Worm (Caenorhabditis elegans): Measurements from ENCODE around the gene F23A7.5.
A peak's percentile ranks its signal among the peaks of the same experiment; 100 is the strongest.

Gene F23A7.5

DNA sequence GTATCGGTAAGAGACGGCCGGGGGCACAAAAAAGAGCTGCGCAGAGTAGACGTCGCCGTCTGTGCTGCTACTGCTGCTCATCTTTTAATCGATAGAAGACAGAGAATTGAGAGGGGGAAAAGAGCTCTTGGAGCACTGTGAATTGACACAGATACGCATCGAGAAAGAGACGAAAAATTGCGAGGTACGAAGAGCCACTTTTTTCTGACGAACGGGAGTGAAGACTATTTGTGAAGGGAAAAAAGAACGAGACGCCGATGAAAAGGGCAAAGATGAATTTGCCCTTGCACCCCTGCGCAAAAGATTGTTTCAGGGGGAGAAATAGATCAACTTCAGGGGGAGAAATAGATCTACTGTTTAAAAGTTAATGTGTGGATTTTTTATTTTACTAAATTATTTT, 26.5 kb upstream of the F23A7.5 start:
- TF ChIP-seq ZK546.5 (tag; optimal IDR thresholded peaks at IDR 0.05) (no peak), lin-39 (tag; optimal IDR thresholded peaks at IDR 0.05) (peak; percentile 80), nhr-23 (tag; optimal IDR thresholded peaks at IDR 0.05) (no peak), ceh-16 (tag; optimal IDR thresholded peaks at IDR 0.05) (no peak), elt-1 (tag; optimal IDR thresholded peaks at IDR 0.05) (no peak), elt-2 (tag; optimal IDR thresholded peaks at IDR 0.05) (no peak), ceh-82 (tag; optimal IDR thresholded peaks at IDR 0.05) (peak; percentile 4), unc-62 (GFP tag; optimal IDR thresholded peaks at IDR 0.05) (no peak), nhr-77 (tag; optimal IDR thresholded peaks at IDR 0.05) (no peak), mml-1 (tag; optimal IDR thresholded peaks at IDR 0.05) (no peak), ztf-4 (tag; optimal IDR thresholded peaks at IDR 0.05) (no peak), nhr-11 (tag; optimal IDR thresholded peaks at IDR 0.05) (no peak), nfya-1 (tag; optimal IDR thresholded peaks at IDR 0.05; ENCODE audit: insufficient read depth) (peak; percentile 49), nhr-43 (tag; optimal IDR thresholded peaks at IDR 0.05; ENCODE audit: poor library complexity, severe bottlenecking) (no peak), nhr-12 (tag; optimal IDR thresholded peaks at IDR 0.05) (no peak), pqm-1 (tag; optimal IDR thresholded peaks at IDR 0.05) (no peak), nhr-76 (tag; optimal IDR thresholded peaks at IDR 0.05) (no peak), lin-15B (tag; optimal IDR thresholded peaks at IDR 0.05) (peak; percentile 14), ama-1 (optimal IDR thresholded peaks at IDR 0.05) (no peak), nhr-67 (tag; optimal IDR thresholded peaks at IDR 0.05) (no peak), elt-3 (tag; optimal IDR thresholded peaks at IDR 0.05) (no peak), R02D3.7 (tag; optimal IDR thresholded peaks at IDR 0.05) (no peak), jun-1 (tag; optimal IDR thresholded peaks at IDR 0.05) (no peak), sea-2 (GFP tag; optimal IDR thresholded peaks at IDR 0.05) (no peak), nhr-237 (tag; optimal IDR thresholded peaks at IDR 0.05) (no peak), mdl-1 (tag; optimal IDR thresholded peaks at IDR 0.05) (no peak), nhr-28 (tag; optimal IDR thresholded peaks at IDR 0.05) (no peak), egl-27 (tag; optimal IDR thresholded peaks at IDR 0.05) (no peak), snpc-4 (tag; optimal IDR thresholded peaks at IDR 0.05) (peak; percentile 44), unc-39 (tag; optimal IDR thresholded peaks at IDR 0.05) (no peak), eor-1 (tag; optimal IDR thresholded peaks at IDR 0.05) (no peak), fkh-10 (GFP tag; optimal IDR thresholded peaks at IDR 0.05) (peak; percentile 53), hmg-11 (tag; optimal IDR thresholded peaks at IDR 0.05) (peak; percentile 30), fkh-2 (tag; optimal IDR thresholded peaks at IDR 0.05) (no peak), pha-4 (tag; optimal IDR thresholded peaks at IDR 0.05) (peak; percentile 11), ceh-9 (tag; optimal IDR thresholded peaks at IDR 0.05) (no peak), fos-1 (tag; optimal IDR thresholded peaks at IDR 0.05) (no peak), egl-5 (tag; optimal IDR thresholded peaks at IDR 0.05) (peak; percentile 38), ztf-11 (tag; optimal IDR thresholded peaks at IDR 0.05) (no peak), skn-1 (tag; optimal IDR thresholded peaks at IDR 0.05) (peak; percentile 31), lsy-12 (tag; optimal IDR thresholded peaks at IDR 0.05) (no peak), nhr-25 (tag; optimal IDR thresholded peaks at IDR 0.05) (no peak), zag-1 (tag; optimal IDR thresholded peaks at IDR 0.05) (no peak), daf-12 (tag; optimal IDR thresholded peaks at IDR 0.05) (no peak), aly-2 (tag; optimal IDR thresholded peaks at IDR 0.05) (no peak), ceh-28 (tag; optimal IDR thresholded peaks at IDR 0.05) (peak; percentile 72), tbx-2 (tag; optimal IDR thresholded peaks at IDR 0.05) (peak; percentile 80)

DNA sequence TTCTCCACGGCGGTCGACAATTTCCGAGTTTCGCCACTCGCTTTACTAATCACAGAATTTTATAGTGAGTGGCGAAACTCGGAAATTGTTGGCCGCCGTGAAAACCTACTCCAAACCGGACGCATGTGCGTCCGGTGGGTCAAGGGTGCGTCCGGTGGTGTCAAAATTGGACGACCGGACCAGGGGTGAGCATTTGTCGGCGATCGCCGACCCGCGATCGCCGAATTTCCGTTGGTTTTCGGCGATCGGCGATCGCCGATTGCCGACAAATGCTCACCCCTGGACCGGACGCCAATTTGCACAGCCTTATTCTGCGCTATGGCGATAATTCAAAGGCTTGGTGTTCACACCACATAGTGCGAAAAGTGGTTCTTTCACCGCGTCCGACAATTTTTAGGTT, 24.4 kb upstream of the F23A7.5 start:
- TF ChIP-seq nhr-43 (tag; optimal IDR thresholded peaks at IDR 0.05; ENCODE audit: poor library complexity, severe bottlenecking) (no peak), elt-2 (tag; optimal IDR thresholded peaks at IDR 0.05) (no peak), egl-5 (tag; optimal IDR thresholded peaks at IDR 0.05) (no peak), eor-1 (tag; optimal IDR thresholded peaks at IDR 0.05) (no peak), unc-39 (tag; optimal IDR thresholded peaks at IDR 0.05) (no peak), nhr-77 (tag; optimal IDR thresholded peaks at IDR 0.05) (no peak), zag-1 (tag; optimal IDR thresholded peaks at IDR 0.05) (no peak), ceh-16 (tag; optimal IDR thresholded peaks at IDR 0.05) (no peak), lin-15B (tag; optimal IDR thresholded peaks at IDR 0.05) (no peak), nhr-25 (tag; optimal IDR thresholded peaks at IDR 0.05) (no peak), nfya-1 (tag; optimal IDR thresholded peaks at IDR 0.05; ENCODE audit: insufficient read depth) (no peak), ztf-11 (tag; optimal IDR thresholded peaks at IDR 0.05) (no peak), ama-1 (optimal IDR thresholded peaks at IDR 0.05) (no peak), tbx-2 (tag; optimal IDR thresholded peaks at IDR 0.05) (no peak), pqm-1 (tag; optimal IDR thresholded peaks at IDR 0.05) (no peak), skn-1 (tag; optimal IDR thresholded peaks at IDR 0.05) (no peak), nhr-12 (tag; optimal IDR thresholded peaks at IDR 0.05) (no peak), nhr-11 (tag; optimal IDR thresholded peaks at IDR 0.05) (no peak)
